Worm (Caenorhabditis elegans) whole organism, late embryonic: ENCODE measurements around the gene C29E4.11.

Experiments
- C08G9.2 ChIP-seq: sonication (generic microtip); optimal IDR thresholded peaks from 2 replicates; lab custom pipeline; 2016; ENCODE audit warnings: mild to moderate bottlenecking, missing genetic modification characterization, moderate library complexity, missing compliant biosample characterization
- ets-4 ChIP-seq: sonication (generic microtip); optimal IDR thresholded peaks from 2 replicates; lab custom pipeline; 2016; ENCODE audit warnings: missing genetic modification characterization, missing compliant biosample characterization
- gmeb-2 ChIP-seq: sonication (generic microtip); optimal IDR thresholded peaks from 2 replicates; lab custom pipeline; 2016; ENCODE audit warnings: missing genetic modification characterization, inconsistent platforms, missing compliant biosample characterization
- hlh-15 ChIP-seq: sonication (generic microtip); optimal IDR thresholded peaks from 2 replicates; lab custom pipeline; 2016; ENCODE audit warnings: missing genetic modification characterization, missing compliant biosample characterization
- nfya-1 ChIP-seq: sonication (generic microtip); optimal IDR thresholded peaks from 2 replicates; lab custom pipeline; 2017; ENCODE audit warnings: missing genetic modification characterization, mild to moderate bottlenecking, missing compliant biosample characterization, antibody characterized with exemption, moderate library complexity
- nhr-11 ChIP-seq: fragments of 150-350 bp; optimal IDR thresholded peaks from 2 replicates; lab custom pipeline; 2014; ENCODE audit warnings: missing biosample characterization, missing genetic modification characterization

DNA sequence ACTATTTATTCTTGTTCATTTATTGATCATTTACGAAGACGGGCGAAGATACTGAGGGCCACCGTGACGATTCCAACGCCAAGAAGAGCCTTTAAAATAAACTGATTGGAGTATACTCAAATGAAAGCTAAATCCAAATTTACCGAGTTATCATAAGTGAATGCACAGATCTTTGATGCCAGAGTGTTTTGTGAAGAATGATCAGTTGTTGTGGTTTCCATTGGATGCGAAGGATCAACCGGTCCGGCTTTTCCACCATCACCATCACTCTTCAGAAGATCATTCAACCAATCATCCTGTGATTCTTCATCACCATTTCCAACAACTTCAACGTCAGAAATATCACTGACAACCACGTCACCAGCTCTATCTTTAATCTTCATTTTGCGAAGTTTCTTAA, 19.3 kb upstream of the C29E4.11 start:
- TF ChIP-seq ets-4 (tag; lab: Kevin White, UChicago): no peak
- no peak for TF ChIP-seq nhr-11 (tag; lab: Kevin White, UChicago)
- no peak for TF ChIP-seq gmeb-2 (tag; lab: Kevin White, UChicago)
- TF ChIP-seq hlh-15 (tag; lab: Kevin White, UChicago): no peak
- TF ChIP-seq C08G9.2: no peak
- TF ChIP-seq nfya-1 (tag; lab: Kevin White, UChicago): no peak
